Worm (Caenorhabditis elegans) whole organism, mixed stage, embryonic: ENCODE results near the gene K04G7.1.

Source experiments
- M03D4.4 ChIP-seq: sonication (generic microtip); optimal IDR thresholded peaks from 2 replicates; lab custom pipeline; 2017; ENCODE audit warnings: mild to moderate bottlenecking, missing genetic modification characterization, missing compliant biosample characterization
- bed-3 ChIP-seq: fragments of 200-800 bp; sonication (Bioruptor generic); optimal IDR thresholded peaks from 3 replicates; lab custom pipeline; 2018; ENCODE audit warnings: mild to moderate bottlenecking, missing genetic modification characterization, moderate library complexity, missing compliant biosample characterization
- blmp-1 ChIP-seq: fragments of 150-350 bp; optimal IDR thresholded peaks from 2 replicates; lab custom pipeline; 2014; ENCODE audit warnings: missing biosample characterization, missing genetic modification characterization
- ceh-39 ChIP-seq: fragments of 150-350 bp; optimal IDR thresholded peaks from 2 replicates; lab custom pipeline; 2014; ENCODE audit warnings: missing biosample characterization, missing genetic modification characterization
- ceh-43 ChIP-seq: fragments of 200-800 bp; sonication (Bioruptor generic); optimal IDR thresholded peaks from 2 replicates; lab custom pipeline; 2018; ENCODE audit warnings: mild to moderate bottlenecking, missing genetic modification characterization, moderate library complexity, missing compliant biosample characterization
- ceh-83 ChIP-seq: fragments of 200-800 bp; sonication (Bioruptor generic); optimal IDR thresholded peaks from 2 replicates; lab custom pipeline; 2018; ENCODE audit warnings: mild to moderate bottlenecking, missing genetic modification characterization, missing compliant biosample characterization
- ces-1 ChIP-seq: fragments of 150-350 bp; optimal IDR thresholded peaks from 2 replicates; lab custom pipeline; 2014; ENCODE audit warnings: missing biosample characterization, missing genetic modification reagents, missing genetic modification characterization
- cnd-1 ChIP-seq: fragments of 200-800 bp; sonication (Bioruptor generic); optimal IDR thresholded peaks from 2 replicates; lab custom pipeline; 2018; ENCODE audit warnings: mild to moderate bottlenecking, missing genetic modification characterization, missing compliant biosample characterization
- drap-1 ChIP-seq: fragments of 200-800 bp; sonication (Bioruptor generic); optimal IDR thresholded peaks from 3 replicates; lab custom pipeline; 2018; ENCODE audit warnings: mild to moderate bottlenecking, missing genetic modification characterization, missing compliant biosample characterization
- elt-1 ChIP-seq: sonication (generic microtip); optimal IDR thresholded peaks from 2 replicates; lab custom pipeline; 2017; ENCODE audit warnings: missing genetic modification characterization, mild to moderate bottlenecking, missing compliant biosample characterization, antibody characterized with exemption, moderate library complexity, borderline replicate concordance; ENCODE audit not compliant: insufficient read depth
- elt-3 ChIP-seq: fragments of 150-350 bp; optimal IDR thresholded peaks from 2 replicates; lab custom pipeline; 2014; ENCODE audit warnings: missing biosample characterization, missing genetic modification characterization
- flh-1 ChIP-seq: fragments of 200-800 bp; sonication (Bioruptor generic); optimal IDR thresholded peaks from 2 replicates; lab custom pipeline; 2018; ENCODE audit warnings: mild to moderate bottlenecking, missing genetic modification characterization, moderate library complexity, missing compliant biosample characterization
- ham-2 ChIP-seq: fragments of 200-800 bp; sonication (Bioruptor generic); optimal IDR thresholded peaks from 2 replicates; lab custom pipeline; 2018; ENCODE audit warnings: mild to moderate bottlenecking, missing genetic modification characterization, missing compliant biosample characterization
- hlh-1 ChIP-seq: fragments of 150-350 bp; optimal IDR thresholded peaks from 2 replicates; lab custom pipeline; 2014; ENCODE audit warnings: missing biosample characterization, missing genetic modification reagents, missing genetic modification characterization
- lin-13 ChIP-seq: fragments of 150-350 bp; optimal IDR thresholded peaks from 2 replicates; lab custom pipeline; 2014; ENCODE audit warnings: missing biosample characterization, missing genetic modification characterization
- lin-32 ChIP-seq: fragments of 200-800 bp; sonication (Bioruptor generic); optimal IDR thresholded peaks from 2 replicates; lab custom pipeline; 2018; ENCODE audit warnings: mild to moderate bottlenecking, missing genetic modification characterization, missing compliant biosample characterization
- lsy-2 ChIP-seq: fragments of 150-350 bp; optimal IDR thresholded peaks from 2 replicates; lab custom pipeline; 2014; ENCODE audit warnings: missing biosample characterization, missing genetic modification characterization
- mab-5 ChIP-seq: fragments of 150-350 bp; optimal IDR thresholded peaks from 2 replicates; lab custom pipeline; 2014; ENCODE audit warnings: missing biosample characterization, missing genetic modification characterization
- mep-1 ChIP-seq: fragments of 150-350 bp; optimal IDR thresholded peaks from 2 replicates; lab custom pipeline; 2017; ENCODE audit warnings: missing biosample characterization, missing genetic modification reagents, missing genetic modification characterization, inconsistent platforms
- mls-2 ChIP-seq: sonication (generic microtip); optimal IDR thresholded peaks from 2 replicates; lab custom pipeline; 2016; ENCODE audit warnings: mild to moderate bottlenecking, missing genetic modification characterization, moderate library complexity, missing compliant biosample characterization
- nhr-12 ChIP-seq: fragments of 150-350 bp; optimal IDR thresholded peaks from 2 replicates; lab custom pipeline; 2014; ENCODE audit warnings: missing biosample characterization, missing genetic modification characterization
- nhr-2 ChIP-seq: fragments of 150-350 bp; optimal IDR thresholded peaks from 2 replicates; lab custom pipeline; 2014; ENCODE audit warnings: missing biosample characterization, missing genetic modification characterization
- nhr-237 ChIP-seq: fragments of 150-350 bp; optimal IDR thresholded peaks from 2 replicates; lab custom pipeline; 2014; ENCODE audit warnings: missing biosample characterization, missing genetic modification characterization
- nhr-28 ChIP-seq: fragments of 150-350 bp; optimal IDR thresholded peaks from 2 replicates; lab custom pipeline; 2014; ENCODE audit warnings: missing biosample characterization, missing genetic modification characterization
- nhr-76 ChIP-seq: sonication (generic microtip); optimal IDR thresholded peaks from 2 replicates; lab custom pipeline; 2017; ENCODE audit warnings: missing biosample characterization, missing genetic modification characterization
- pha-4 ChIP-seq: fragments of 150-350 bp; optimal IDR thresholded peaks from 2 replicates; lab custom pipeline; 2018; ENCODE audit warnings: missing biosample characterization, missing genetic modification reagents, missing genetic modification characterization
- sem-2 ChIP-seq: fragments of 200-800 bp; sonication (Bioruptor generic); optimal IDR thresholded peaks from 2 replicates; lab custom pipeline; 2018; ENCODE audit warnings: mild to moderate bottlenecking, missing genetic modification characterization, missing compliant biosample characterization
- snpc-4 ChIP-seq: fragments of 150-350 bp; optimal IDR thresholded peaks from 2 replicates; lab custom pipeline; 2014; ENCODE audit warnings: missing biosample characterization, missing genetic modification characterization
- sptf-1 ChIP-seq: sonication (generic microtip); optimal IDR thresholded peaks from 2 replicates; lab custom pipeline; 2017; ENCODE audit warnings: mild to moderate bottlenecking, missing genetic modification characterization, moderate library complexity, missing compliant biosample characterization
- tbx-8 ChIP-seq: fragments of 200-800 bp; sonication (Bioruptor generic); optimal IDR thresholded peaks from 2 replicates; lab custom pipeline; 2018; ENCODE audit warnings: mild to moderate bottlenecking, missing genetic modification characterization, moderate library complexity, missing compliant biosample characterization
- unc-120 ChIP-seq: sonication (generic microtip); optimal IDR thresholded peaks from 2 replicates; lab custom pipeline; 2017; ENCODE audit warnings: missing genetic modification characterization, missing compliant biosample characterization; ENCODE audit not compliant: poor library complexity, severe bottlenecking
- unc-39 ChIP-seq: fragments of 150-350 bp; optimal IDR thresholded peaks from 2 replicates; lab custom pipeline; 2014; ENCODE audit warnings: missing biosample characterization, missing genetic modification characterization
- unc-62 ChIP-seq: fragments of 150-350 bp; optimal IDR thresholded peaks from 2 replicates; lab custom pipeline; 2014; ENCODE audit warnings: missing biosample characterization, missing genetic modification reagents, missing genetic modification characterization
- zip-8 ChIP-seq: fragments of 150-350 bp; optimal IDR thresholded peaks from 2 replicates; lab custom pipeline; 2014; ENCODE audit warnings: missing biosample characterization, missing genetic modification characterization
- ztf-11 ChIP-seq: fragments of 150-350 bp; optimal IDR thresholded peaks from 2 replicates; lab custom pipeline; 2014; ENCODE audit warnings: missing biosample characterization, missing genetic modification characterization

K04G7.1 gene

ce11 chrIII:7179538-7180301 is 17.2 kb downstream of the K04G7.1 start, which contains the start of the genes rps-14 and rpl-36:
Gene rps-14, minus strand, starts transcription at chrIII:7179588.
Gene rpl-36, plus strand, starts transcription at chrIII:7180251.
- TF ChIP-seq nhr-12 (tag; lab: Kevin White, UChicago) (no peak), nhr-28 (tag; lab: Kevin White, UChicago) (no peak), ceh-39 (tag; lab: Kevin White, UChicago) (peak; percentile 76), nhr-237 (tag; lab: Kevin White, UChicago) (peak; percentile 92), unc-39 (tag; lab: Kevin White, UChicago) (no peak), drap-1 (GFP tag; lab: Kevin White, UChicago) (no peak), sptf-1 (tag; lab: Kevin White, UChicago) (peak; percentile 57), elt-1 (tag; lab: Kevin White, UChicago) (no peak), mab-5 (tag; lab: Kevin White, UChicago) (no peak), zip-8 (no peak), M03D4.4 (tag; lab: Kevin White, UChicago) (peak; percentile 66), mls-2 (tag; lab: Kevin White, UChicago) (no peak), mep-1 (tag; lab: Kevin White, UChicago) (peak; percentile 91), unc-62 (no peak), ceh-43 (GFP tag; lab: Kevin White, UChicago) (no peak), hlh-1 (peak; percentile 4), ham-2 (GFP tag; lab: Kevin White, UChicago) (no peak), bed-3 (GFP tag; lab: Kevin White, UChicago) (no peak), pha-4 (peak; percentile 86), tbx-8 (GFP tag; lab: Kevin White, UChicago) (no peak), ces-1 (GFP tag; lab: Kevin White, UChicago) (peak; percentile 41), lin-13 (tag; lab: Kevin White, UChicago) (peak; percentile 87), nhr-76 (tag; lab: Kevin White, UChicago) (no peak), snpc-4 (tag; lab: Kevin White, UChicago) (no peak), elt-3 (no peak), lsy-2 (tag; lab: Kevin White, UChicago) (peak; percentile 86), nhr-2 (tag; lab: Kevin White, UChicago) (peak; percentile 16), blmp-1 (tag; lab: Kevin White, UChicago) (peak; percentile 15), unc-120 (no peak), flh-1 (GFP tag; lab: Kevin White, UChicago) (no peak), ztf-11 (tag; lab: Kevin White, UChicago) (no peak), lin-32 (no peak), cnd-1 (no peak), sem-2 (no peak), ceh-83 (GFP tag; lab: Kevin White, UChicago) (no peak)

- no peak for TF ChIP-seq ceh-39 (tag; lab: Kevin White, UChicago)
- no peak for TF ChIP-seq cnd-1
- TF ChIP-seq sem-2: no peak
- no peak for TF ChIP-seq unc-39 (tag; lab: Kevin White, UChicago)
- TF ChIP-seq ceh-43 (GFP tag; lab: Kevin White, UChicago): no peak
- TF ChIP-seq nhr-2 (tag; lab: Kevin White, UChicago): no peak
- TF ChIP-seq unc-62: no peak
- TF ChIP-seq lin-13 (tag; lab: Kevin White, UChicago): no peak
- TF ChIP-seq elt-1 (tag; lab: Kevin White, UChicago): no peak
- no peak for TF ChIP-seq bed-3 (GFP tag; lab: Kevin White, UChicago)
- TF ChIP-seq mep-1 (tag; lab: Kevin White, UChicago): no peak
- TF ChIP-seq mls-2 (tag; lab: Kevin White, UChicago): no peak
- TF ChIP-seq ceh-83 (GFP tag; lab: Kevin White, UChicago): no peak
Measured at ce11 chrIII:7180613-7181012, 18.1 kb downstream of the K04G7.1 start, which contains the start of gene ndab-2. Gene ndab-2, plus strand, starts transcription at chrIII:7180752.

DNA sequence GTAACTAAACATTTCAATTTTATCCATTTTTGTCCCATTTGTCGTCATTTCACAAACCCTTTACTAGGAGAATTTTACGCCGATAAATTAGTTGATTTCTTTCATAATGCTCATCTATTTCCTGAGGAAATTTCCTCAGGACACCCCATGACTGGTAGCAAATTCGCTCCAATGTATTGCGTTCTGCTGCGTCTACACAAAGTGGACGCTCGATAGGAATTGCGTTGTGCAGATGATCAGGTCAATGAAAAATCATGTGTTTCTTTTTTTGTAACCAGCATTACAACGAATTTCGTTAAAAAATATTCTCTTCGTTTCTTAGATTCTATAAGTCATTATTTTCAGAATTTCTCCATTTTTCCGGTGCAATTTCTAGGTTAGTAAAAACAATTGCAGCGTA is 19.3 kb downstream of the K04G7.1 start, which contains the start of gene epg-4:
TSS of gene epg-4 (plus strand) at position 346 of the 400 bp plus-strand sequence.
- peak; percentile 12 for TF ChIP-seq mls-2 (tag; lab: Kevin White, UChicago)
- TF ChIP-seq lin-13 (tag; lab: Kevin White, UChicago): no peak
- TF ChIP-seq cnd-1: no peak
- TF ChIP-seq flh-1 (GFP tag; lab: Kevin White, UChicago): no peak
- TF ChIP-seq nhr-28 (tag; lab: Kevin White, UChicago): no peak
- TF ChIP-seq ztf-11 (tag; lab: Kevin White, UChicago): no peak
- no peak for TF ChIP-seq blmp-1 (tag; lab: Kevin White, UChicago)
- TF ChIP-seq bed-3 (GFP tag; lab: Kevin White, UChicago): no peak
- no peak for TF ChIP-seq elt-3
- TF ChIP-seq sem-2: no peak
- peak; percentile 7 for TF ChIP-seq lsy-2 (tag; lab: Kevin White, UChicago)
- no peak for TF ChIP-seq ceh-39 (tag; lab: Kevin White, UChicago)
- TF ChIP-seq lin-32: no peak
- TF ChIP-seq unc-39 (tag; lab: Kevin White, UChicago): no peak
- no peak for TF ChIP-seq ces-1 (GFP tag; lab: Kevin White, UChicago)
- peak; percentile 67 for TF ChIP-seq mep-1 (tag; lab: Kevin White, UChicago)
- no peak for TF ChIP-seq drap-1 (GFP tag; lab: Kevin White, UChicago)
- TF ChIP-seq unc-62: no peak
- TF ChIP-seq elt-1 (tag; lab: Kevin White, UChicago): no peak
- TF ChIP-seq M03D4.4 (tag; lab: Kevin White, UChicago): no peak
- no peak for TF ChIP-seq ham-2 (GFP tag; lab: Kevin White, UChicago)
- no peak for TF ChIP-seq pha-4
- TF ChIP-seq ceh-83 (GFP tag; lab: Kevin White, UChicago): no peak
- TF ChIP-seq nhr-237 (tag; lab: Kevin White, UChicago): no peak
- no peak for TF ChIP-seq ceh-43 (GFP tag; lab: Kevin White, UChicago)
- no peak for TF ChIP-seq mab-5 (tag; lab: Kevin White, UChicago)
- peak; percentile 8 for TF ChIP-seq hlh-1
- no peak for TF ChIP-seq nhr-76 (tag; lab: Kevin White, UChicago)
- no peak for TF ChIP-seq unc-120
- no peak for TF ChIP-seq nhr-2 (tag; lab: Kevin White, UChicago)
- TF ChIP-seq tbx-8 (GFP tag; lab: Kevin White, UChicago): no peak
- TF ChIP-seq sptf-1 (tag; lab: Kevin White, UChicago): peak; percentile 41
- no peak for TF ChIP-seq zip-8
- no peak for TF ChIP-seq nhr-12 (tag; lab: Kevin White, UChicago)
- no peak for TF ChIP-seq snpc-4 (tag; lab: Kevin White, UChicago)
- TF ChIP-seq, all 35 proteins: peak for 5
